Worm (Caenorhabditis elegans) whole organism, L3 larva: ENCODE data around the gene Y37A1A.4.
A peak's percentile ranks its signal among the peaks of the same experiment; 100 is the strongest.

Source experiments
- R02D3.7 ChIP-seq: fragments of 150-350 bp; optimal IDR thresholded peaks from 2 replicates; lab custom pipeline; 2014; ENCODE audit warnings: missing biosample characterization, missing genetic modification characterization
- ama-1 ChIP-seq: fragments of 150-350 bp; optimal IDR thresholded peaks from 2 replicates; lab custom pipeline; 2018
- ceh-16 ChIP-seq: sonication (generic microtip); optimal IDR thresholded peaks from 2 replicates; lab custom pipeline; 2017; ENCODE audit warnings: missing biosample characterization, missing genetic modification characterization
- ceh-28 ChIP-seq: fragments of 150-350 bp; optimal IDR thresholded peaks from 2 replicates; lab custom pipeline; 2014; ENCODE audit warnings: missing biosample characterization, missing genetic modification reagents, missing genetic modification characterization
- ceh-82 ChIP-seq: fragments of 150-350 bp; optimal IDR thresholded peaks from 2 replicates; lab custom pipeline; 2014; ENCODE audit warnings: missing biosample characterization, missing genetic modification characterization
- daf-12 ChIP-seq: fragments of 150-350 bp; optimal IDR thresholded peaks from 2 replicates; lab custom pipeline; 2014; ENCODE audit warnings: missing biosample characterization, missing genetic modification reagents, missing genetic modification characterization
- egl-27 ChIP-seq: sonication (generic microtip); optimal IDR thresholded peaks from 4 replicates; lab custom pipeline; 2017; ENCODE audit warnings: missing biosample characterization, missing genetic modification reagents, missing genetic modification characterization
- elt-1 ChIP-seq: fragments of 150-350 bp; optimal IDR thresholded peaks from 2 replicates; lab custom pipeline; 2014; ENCODE audit warnings: missing biosample characterization, missing genetic modification characterization
- elt-2 ChIP-seq: sonication (generic microtip); optimal IDR thresholded peaks from 2 replicates; lab custom pipeline; 2016; ENCODE audit warnings: missing genetic modification reagents, mild to moderate bottlenecking, missing genetic modification characterization, missing compliant biosample characterization
- elt-3 ChIP-seq, 3 experiments: fragments of 150-350 bp in 1 of 3; sonication (generic microtip) in 2 of 3; optimal IDR thresholded peaks; 2 replicates in 2 of 3; 4 replicates in 1 of 3; lab custom pipeline; 2014 to 2017; ENCODE audit warnings: missing biosample characterization in 3 of 3, missing genetic modification characterization in 3 of 3
- eor-1 ChIP-seq, 2 experiments: fragments of 150-350 bp; optimal IDR thresholded peaks; 2 replicates each; lab custom pipeline; 2014 to 2018; ENCODE audit warnings: missing biosample characterization in 2 of 2, missing genetic modification characterization in 2 of 2
- fkh-10 ChIP-seq: sonication (generic microtip); optimal IDR thresholded peaks from 2 replicates; lab custom pipeline; 2017; ENCODE audit warnings: missing biosample characterization, missing genetic modification reagents, missing genetic modification characterization
- fkh-2 ChIP-seq: fragments of 150-350 bp; optimal IDR thresholded peaks from 2 replicates; lab custom pipeline; 2014; ENCODE audit warnings: missing biosample characterization, missing genetic modification reagents, missing genetic modification characterization
- fos-1 ChIP-seq: fragments of 150-350 bp; optimal IDR thresholded peaks from 2 replicates; lab custom pipeline; 2014; ENCODE audit warnings: missing biosample characterization, missing genetic modification characterization
- jun-1 ChIP-seq: fragments of 150-350 bp; optimal IDR thresholded peaks from 2 replicates; lab custom pipeline; 2014; ENCODE audit warnings: missing biosample characterization, missing genetic modification reagents, missing genetic modification characterization
- lin-15B ChIP-seq: fragments of 150-350 bp; optimal IDR thresholded peaks from 2 replicates; lab custom pipeline; 2014; ENCODE audit warnings: missing biosample characterization, missing genetic modification characterization
- lin-39 ChIP-seq: fragments of 150-350 bp; optimal IDR thresholded peaks from 2 replicates; lab custom pipeline; 2018; ENCODE audit warnings: missing biosample characterization, missing genetic modification reagents, missing genetic modification characterization
- lsy-12 ChIP-seq: sonication (generic microtip); optimal IDR thresholded peaks from 2 replicates; lab custom pipeline; 2016; ENCODE audit warnings: mild to moderate bottlenecking, missing genetic modification characterization, missing compliant biosample characterization
- mdl-1 ChIP-seq: fragments of 150-350 bp; optimal IDR thresholded peaks from 2 replicates; lab custom pipeline; 2014; ENCODE audit warnings: missing biosample characterization, missing genetic modification characterization
- mml-1 ChIP-seq: fragments of 150-350 bp; sonication (generic microtip); optimal IDR thresholded peaks from 3 replicates; lab custom pipeline; 2014; ENCODE audit warnings: missing biosample characterization, missing genetic modification characterization
- nfya-1 ChIP-seq: sonication (generic microtip); optimal IDR thresholded peaks from 2 replicates; lab custom pipeline; 2017; ENCODE audit warnings: missing genetic modification characterization, mild to moderate bottlenecking, missing compliant biosample characterization, antibody characterized with exemption, moderate library complexity; ENCODE audit not compliant: insufficient read depth
- nhr-11 ChIP-seq: fragments of 150-350 bp; optimal IDR thresholded peaks from 2 replicates; lab custom pipeline; 2014; ENCODE audit warnings: missing biosample characterization, missing genetic modification characterization
- nhr-23 ChIP-seq: fragments of 150-350 bp; optimal IDR thresholded peaks from 2 replicates; lab custom pipeline; 2014; ENCODE audit warnings: missing biosample characterization, missing genetic modification reagents, missing genetic modification characterization
- nhr-237 ChIP-seq: fragments of 150-350 bp; optimal IDR thresholded peaks from 2 replicates; lab custom pipeline; 2014; ENCODE audit warnings: missing biosample characterization, missing genetic modification characterization
- nhr-25 ChIP-seq: sonication (generic microtip); optimal IDR thresholded peaks from 2 replicates; lab custom pipeline; 2017; ENCODE audit warnings: missing biosample characterization, missing genetic modification characterization
- nhr-28 ChIP-seq: fragments of 150-350 bp; optimal IDR thresholded peaks from 2 replicates; lab custom pipeline; 2014; ENCODE audit warnings: missing biosample characterization, missing genetic modification characterization
- nhr-43 ChIP-seq: sonication (generic microtip); optimal IDR thresholded peaks from 2 replicates; lab custom pipeline; 2016; ENCODE audit warnings: mild to moderate bottlenecking, missing genetic modification characterization, missing compliant biosample characterization; ENCODE audit not compliant: poor library complexity, severe bottlenecking
- nhr-67 ChIP-seq: fragments of 150-350 bp; optimal IDR thresholded peaks from 2 replicates; lab custom pipeline; 2014; ENCODE audit warnings: missing biosample characterization, missing genetic modification characterization
- nhr-76 ChIP-seq: fragments of 150-350 bp; sonication (generic microtip); optimal IDR thresholded peaks from 5 replicates; lab custom pipeline; 2014; ENCODE audit warnings: missing biosample characterization, missing genetic modification characterization
- nhr-77 ChIP-seq: fragments of 150-350 bp; optimal IDR thresholded peaks from 2 replicates; lab custom pipeline; 2014; ENCODE audit warnings: missing biosample characterization, missing genetic modification characterization
- pha-4 ChIP-seq: fragments of 150-350 bp; optimal IDR thresholded peaks from 2 replicates; lab custom pipeline; 2014; ENCODE audit warnings: missing biosample characterization, missing genetic modification reagents, missing genetic modification characterization
- pqm-1 ChIP-seq: fragments of 150-350 bp; optimal IDR thresholded peaks from 2 replicates; lab custom pipeline; 2017; ENCODE audit warnings: missing biosample characterization, missing genetic modification characterization, inconsistent platforms
- skn-1 ChIP-seq: fragments of 150-350 bp; optimal IDR thresholded peaks from 2 replicates; lab custom pipeline; 2014; ENCODE audit warnings: missing biosample characterization, missing genetic modification characterization
- tbx-2 ChIP-seq: sonication (generic microtip); optimal IDR thresholded peaks from 2 replicates; lab custom pipeline; 2016; ENCODE audit warnings: mild to moderate bottlenecking, missing genetic modification characterization, missing compliant biosample characterization
- unc-62 ChIP-seq: fragments of 150-350 bp; sonication (generic microtip); optimal IDR thresholded peaks from 4 replicates; lab custom pipeline; 2014; ENCODE audit warnings: missing biosample characterization, missing genetic modification reagents, missing genetic modification characterization
- ztf-11 ChIP-seq: fragments of 150-350 bp; optimal IDR thresholded peaks from 2 replicates; lab custom pipeline; 2014; ENCODE audit warnings: missing biosample characterization, missing genetic modification characterization
- ztf-4 ChIP-seq: fragments of 150-350 bp; optimal IDR thresholded peaks from 2 replicates; lab custom pipeline; 2014; ENCODE audit warnings: missing biosample characterization, missing genetic modification characterization

The Y37A1A.4 gene

ce11 chrIV:13919207-13919759 is 14.9 kb upstream of the Y37A1A.4 start:
- TF ChIP-seq ztf-11 (tag; lab: Kevin White, UChicago) (no peak), egl-27 (tag; lab: Kevin White, UChicago) (peak; percentile 98), pqm-1 (tag; lab: Kevin White, UChicago) (peak; percentile 100), ceh-82 (tag; lab: Kevin White, UChicago) (no peak), nhr-76 (tag; lab: Kevin White, UChicago) (peak; percentile 39), lin-39 (tag; lab: Kevin White, UChicago) (no peak), elt-2 (tag; lab: Kevin White, UChicago) (peak; percentile 100), elt-3 (tag; optimal IDR thresholded peaks at IDR 0.05; lab: Kevin White, UChicago) (peak; percentile 100), ztf-4 (no peak), daf-12 (tag; lab: Kevin White, UChicago) (no peak), tbx-2 (peak; percentile 12), nhr-23 (peak; percentile 90), nhr-43 (tag; lab: Kevin White, UChicago) (peak; percentile 93), pha-4 (tag; lab: Kevin White, UChicago) (peak; percentile 75), mdl-1 (tag; lab: Kevin White, UChicago) (peak; percentile 56), ceh-28 (tag; lab: Kevin White, UChicago) (peak; percentile 65), nhr-11 (tag; lab: Kevin White, UChicago) (no peak), jun-1 (peak; percentile 98), skn-1 (tag; lab: Kevin White, UChicago) (peak; percentile 47), nhr-25 (tag; lab: Kevin White, UChicago) (peak; percentile 89), fos-1 (peak; percentile 82), nfya-1 (tag; lab: Kevin White, UChicago) (peak; percentile 64), elt-1 (tag; lab: Kevin White, UChicago) (no peak), fkh-2 (tag; lab: Kevin White, UChicago) (no peak), R02D3.7 (tag; lab: Kevin White, UChicago) (peak; percentile 65)

DNA sequence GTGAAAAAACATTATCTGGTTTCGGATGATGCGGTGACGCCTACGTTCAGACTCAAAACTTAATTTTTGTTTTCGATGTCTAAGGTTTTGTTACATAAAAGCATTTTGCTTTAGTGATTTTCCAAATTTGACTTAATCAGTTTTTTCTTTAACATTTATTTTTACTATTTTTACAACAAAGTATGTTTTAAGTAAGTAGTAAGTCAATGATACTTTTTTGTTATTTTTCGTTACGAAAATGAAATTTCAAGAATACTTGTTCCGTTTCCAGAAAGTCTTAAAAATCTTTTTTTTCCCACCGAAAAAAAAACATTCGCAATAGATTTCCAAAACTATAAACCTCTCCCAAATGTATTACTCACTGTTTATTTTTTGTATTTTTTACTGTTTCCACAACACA is 6.5 kb upstream of the Y37A1A.4 start:
- TF ChIP-seq nhr-11 (tag; lab: Kevin White, UChicago): no peak
- no peak for TF ChIP-seq ceh-16 (tag; lab: Kevin White, UChicago)
- TF ChIP-seq mml-1 (tag; lab: Kevin White, UChicago): no peak
- no peak for TF ChIP-seq nhr-43 (tag; lab: Kevin White, UChicago)
- TF ChIP-seq ceh-28 (tag; lab: Kevin White, UChicago): no peak
- TF ChIP-seq, all 47 proteins: peak for 0

- TF ChIP-seq lin-15B (tag; lab: Kevin White, UChicago) (no peak), elt-2 (tag; lab: Kevin White, UChicago) (peak; percentile 46), fos-1 (no peak), lsy-12 (tag; lab: Kevin White, UChicago) (no peak), pha-4 (tag; lab: Kevin White, UChicago) (no peak), daf-12 (tag; lab: Kevin White, UChicago) (no peak), nhr-67 (tag; lab: Kevin White, UChicago) (no peak), eor-1 (tag; optimal IDR thresholded peaks at IDR 0.05; lab: Kevin White, UChicago) (no peak), pqm-1 (tag; lab: Kevin White, UChicago) (peak; percentile 45)
These were observed 6.7 kb downstream of the Y37A1A.4 start for ce11 chrIV:13940847-13941246.

- TF ChIP-seq pqm-1 (tag; lab: Kevin White, UChicago) (no peak), jun-1 (no peak), nhr-77 (tag; lab: Kevin White, UChicago) (no peak), ztf-11 (tag; lab: Kevin White, UChicago) (no peak)
These were observed 7.5 kb downstream of the Y37A1A.4 start for ce11 chrIV:13941640-13942039.

DNA sequence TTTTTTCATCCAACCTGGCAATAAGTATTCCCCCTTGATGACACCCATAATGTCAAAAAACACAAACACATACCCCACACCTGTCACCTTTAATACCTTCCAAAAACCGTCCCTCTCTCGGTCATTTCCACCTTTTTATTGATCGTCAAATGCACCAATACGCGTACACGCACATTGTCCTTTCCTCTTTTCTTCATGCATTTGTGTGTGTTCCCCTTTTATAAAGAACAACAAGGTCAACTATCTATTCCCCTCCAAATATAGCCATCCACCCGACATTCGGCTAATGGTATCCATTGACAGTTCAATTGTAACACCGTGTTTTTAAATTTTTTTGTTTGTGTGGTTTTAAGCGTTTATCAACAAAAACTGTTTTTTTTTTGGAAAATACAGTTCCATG is 11.0 kb downstream of the Y37A1A.4 start:
- TF ChIP-seq ama-1 (lab: Kevin White, UChicago): no peak
- TF ChIP-seq nhr-11 (tag; lab: Kevin White, UChicago): no peak
- TF ChIP-seq fkh-10: no peak
- no peak for TF ChIP-seq unc-62
- no peak for TF ChIP-seq skn-1 (tag; lab: Kevin White, UChicago)
- TF ChIP-seq nhr-28: no peak
- TF ChIP-seq nhr-237 (tag; lab: Kevin White, UChicago): no peak
- TF ChIP-seq, all 47 proteins: peak for 0
